Worm (Caenorhabditis elegans) whole organism, young adult: ENCODE measurements around the gene let-653.

Experiments
- B0019.2 ChIP-seq: fragments of 200-800 bp; sonication (Bioruptor generic); conservative IDR thresholded peaks from 2 replicates; pipeline ENCODE4 v1.3.6; 2022; ENCODE audit warnings: missing genetic modification reagents, missing genetic modification characterization, missing compliant biosample characterization
- B0336.3 ChIP-seq: fragments of 200-800 bp; sonication (Bioruptor generic); IDR thresholded peaks from 2 replicates; pipeline ENCODE4 v1.3.6; 2022; ENCODE audit warnings: missing genetic modification characterization, missing compliant biosample characterization
- F10E7.11 ChIP-seq: sonication (generic microtip); optimal IDR thresholded peaks from 2 replicates; lab custom pipeline; 2017; ENCODE audit warnings: mild to moderate bottlenecking, missing genetic modification characterization, moderate library complexity, missing compliant biosample characterization
- F22D6.2 ChIP-seq: sonication (generic microtip); optimal IDR thresholded peaks from 2 replicates; lab custom pipeline; 2016; ENCODE audit warnings: mild to moderate bottlenecking, missing genetic modification characterization, missing compliant biosample characterization
- ama-1 ChIP-seq, 3 experiments: fragments of 150-350 bp in 1 of 3; sonication (generic microtip) in 2 of 3; optimal IDR thresholded peaks; 2 replicates each; lab custom pipeline; 2014 to 2018; ENCODE audit warnings: missing biosample characterization in 2 of 3, missing genetic modification characterization in 2 of 3, missing genetic modification reagents in 2 of 3
- bed-2 ChIP-seq: fragments of 200-800 bp; sonication (Bioruptor generic); IDR thresholded peaks from 2 replicates; pipeline ENCODE4 v1.3.6; 2022; ENCODE audit warnings: missing genetic modification reagents, missing genetic modification characterization, missing compliant biosample characterization
- hmg-1.2 ChIP-seq: fragments of 200-800 bp; sonication (Bioruptor generic); IDR thresholded peaks from 2 replicates; pipeline ENCODE4 v1.3.6; 2022; ENCODE audit warnings: missing genetic modification reagents, missing genetic modification characterization, missing compliant biosample characterization
- madf-6 ChIP-seq: fragments of 200-800 bp; sonication (Bioruptor generic); IDR thresholded peaks from 2 replicates; pipeline ENCODE4 v1.3.6; 2022; ENCODE audit warnings: missing genetic modification reagents, missing genetic modification characterization, missing compliant biosample characterization
- mel-28 ChIP-seq: sonication (generic microtip); optimal IDR thresholded peaks from 2 replicates; lab custom pipeline; 2016; ENCODE audit warnings: borderline replicate concordance, mild to moderate bottlenecking, missing genetic modification characterization, missing compliant biosample characterization
- nhr-80 ChIP-seq: sonication (generic microtip); optimal IDR thresholded peaks from 2 replicates; lab custom pipeline; 2016; ENCODE audit warnings: missing genetic modification characterization, missing compliant biosample characterization
- pbrm-1 ChIP-seq: fragments of 200-800 bp; sonication (Bioruptor generic); IDR thresholded peaks from 2 replicates; pipeline ENCODE4 v1.3.6; 2022; ENCODE audit warnings: missing genetic modification reagents, missing genetic modification characterization, missing compliant biosample characterization
- repo-1 ChIP-seq: sonication (generic microtip); optimal IDR thresholded peaks from 2 replicates; lab custom pipeline; 2017; ENCODE audit warnings: mild to moderate bottlenecking, missing genetic modification characterization, missing compliant biosample characterization
- unc-62 ChIP-seq: fragments of 150-350 bp; optimal IDR thresholded peaks from 2 replicates; lab custom pipeline; 2014; ENCODE audit warnings: missing biosample characterization, missing genetic modification reagents, missing genetic modification characterization
- ztf-6 ChIP-seq: fragments of 200-800 bp; sonication (Bioruptor generic); IDR thresholded peaks from 2 replicates; pipeline ENCODE4 v1.3.6; 2022; ENCODE audit warnings: missing genetic modification reagents, missing genetic modification characterization, missing compliant biosample characterization

DNA sequence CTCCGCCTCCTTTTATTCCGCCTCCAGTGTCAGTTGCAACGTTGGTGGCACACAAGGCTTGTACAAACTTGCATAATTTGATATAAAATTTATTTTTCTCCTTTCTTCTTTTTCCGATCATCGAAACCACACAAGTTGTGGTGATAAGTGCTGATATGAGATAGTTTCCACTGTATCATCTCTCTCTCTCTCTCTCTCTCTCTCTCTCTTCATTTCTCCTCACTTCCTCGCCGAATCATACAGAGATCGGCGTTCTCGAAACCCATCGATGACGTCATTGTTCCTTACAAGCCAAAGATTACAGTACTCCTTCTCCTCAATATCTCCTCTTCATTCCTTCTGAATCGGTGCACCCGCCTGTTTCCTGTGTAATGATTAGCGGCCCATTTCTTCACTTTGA, 13.9 kb downstream of the let-653 start, which contains the start of gene nhr-43:
- no peak for TF ChIP-seq unc-62
- no peak for TF ChIP-seq F22D6.2 (tag; lab: Kevin White, UChicago)
- no peak for TF ChIP-seq bed-2 (GFP tag; lab: Robert Waterston, UW)
- TF ChIP-seq B0019.2 (GFP tag; lab: Robert Waterston, UW) = no peak
- no peak for TF ChIP-seq nhr-80 (tag; lab: Kevin White, UChicago)
- no peak for TF ChIP-seq ztf-6 (GFP tag; lab: Robert Waterston, UW)
- no peak for TF ChIP-seq B0336.3
- no peak for TF ChIP-seq mel-28 (tag; lab: Kevin White, UChicago)
- no peak for TF ChIP-seq pbrm-1 (GFP tag; lab: Robert Waterston, UW)
- TF ChIP-seq madf-6 (GFP tag; lab: Robert Waterston, UW) = no peak
- TF ChIP-seq F10E7.11 (tag; lab: Kevin White, UChicago) = no peak
- no peak for TF ChIP-seq ama-1 (optimal IDR thresholded peaks at IDR 0.05; lab: Kevin White, UChicago)
- no peak for TF ChIP-seq ama-1 (GFP tag; optimal IDR thresholded peaks at IDR 0.05; lab: Kevin White, UChicago)
- TF ChIP-seq hmg-1.2 (GFP tag; lab: Robert Waterston, UW) = no peak
- no peak for TF ChIP-seq repo-1 (tag; lab: Kevin White, UChicago)
